Worm (Caenorhabditis elegans) whole organism, early embryonic: ENCODE measurements around the gene let-19.

Experiments used
- ama-1 ChIP-seq: fragments of 150-350 bp; optimal IDR thresholded peaks from 2 replicates; lab custom pipeline; 2014
- flt-1 ChIP-seq: fragments of 200-800 bp; sonication (Bioruptor generic); IDR thresholded peaks from 2 replicates; pipeline ENCODE4 v1.3.6; 2022; ENCODE audit warnings: missing genetic modification characterization, missing compliant biosample characterization
- sea-1 ChIP-seq: fragments of 200-800 bp; sonication (Bioruptor generic); conservative IDR thresholded peaks from 2 replicates; pipeline ENCODE4 v1.3.6; 2022; ENCODE audit warnings: missing genetic modification characterization, missing compliant biosample characterization

DNA sequence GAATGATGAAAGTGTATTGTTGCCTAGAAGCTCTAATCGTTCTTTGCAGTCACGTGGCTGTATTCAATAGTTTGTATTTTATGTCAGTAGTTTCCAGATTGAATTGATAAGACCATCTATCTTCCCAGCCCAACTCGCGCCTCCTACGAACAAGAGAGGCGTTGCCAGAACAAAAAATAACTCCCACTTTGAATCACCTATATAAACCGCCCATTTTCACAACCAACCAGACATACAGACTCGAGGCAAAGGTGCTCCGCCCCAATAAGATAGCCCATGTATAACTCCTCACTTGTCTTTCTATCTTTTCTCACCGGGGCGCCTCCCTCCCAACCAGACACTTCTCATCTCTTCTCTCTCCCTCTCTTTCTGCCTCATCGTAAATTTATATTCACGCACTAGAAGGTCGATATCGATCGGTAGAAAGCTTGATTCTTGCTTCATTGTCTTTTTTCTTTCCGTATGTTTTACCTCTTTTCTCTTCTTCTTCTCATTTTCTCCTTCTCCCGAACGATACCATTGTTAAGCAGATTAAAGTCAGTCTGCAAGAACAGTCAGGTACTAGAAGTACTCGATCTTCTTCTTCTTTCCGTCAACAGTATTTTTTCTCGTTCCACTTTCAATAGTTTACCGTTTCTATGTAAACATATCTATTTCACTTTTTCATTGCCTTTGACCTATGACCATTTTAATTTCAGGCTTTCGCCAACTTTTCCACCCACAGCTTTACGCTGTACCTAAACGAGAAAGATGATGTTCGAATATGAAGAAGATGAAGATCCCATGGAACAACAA, 27.2 kb upstream of the let-19 start, which contains the start of gene mak-1:
- TF ChIP-seq ama-1 (no peak), flt-1 (no peak), sea-1 (no peak)
